Worm (Caenorhabditis elegans) whole organism, young adult: ENCODE data around the gene orc-4.

Source experiments
- B0019.2 ChIP-seq: fragments of 200-800 bp; sonication (Bioruptor generic); conservative IDR thresholded peaks from 2 replicates; pipeline ENCODE4 v1.3.6; 2022; ENCODE audit warnings: missing genetic modification reagents, missing genetic modification characterization, missing compliant biosample characterization
- B0035.1 ChIP-seq: sonication (generic microtip); optimal IDR thresholded peaks from 2 replicates; lab custom pipeline; 2016; ENCODE audit warnings: missing genetic modification characterization, mild to moderate bottlenecking, missing compliant biosample characterization, missing genotype, missing genetic modification reagents
- B0336.3 ChIP-seq: fragments of 200-800 bp; sonication (Bioruptor generic); IDR thresholded peaks from 2 replicates; pipeline ENCODE4 v1.3.6; 2022; ENCODE audit warnings: missing genetic modification characterization, missing compliant biosample characterization
- F10E7.11 ChIP-seq: sonication (generic microtip); optimal IDR thresholded peaks from 2 replicates; lab custom pipeline; 2017; ENCODE audit warnings: mild to moderate bottlenecking, missing genetic modification characterization, moderate library complexity, missing compliant biosample characterization
- F49E8.2 ChIP-seq: sonication (generic microtip); optimal IDR thresholded peaks from 3 replicates; lab custom pipeline; 2017; ENCODE audit warnings: missing genetic modification characterization, mild to moderate bottlenecking, missing compliant biosample characterization, antibody characterized with exemption, moderate library complexity; ENCODE audit not compliant: insufficient read depth
- K12H6.12 ChIP-seq: fragments of 200-800 bp; sonication (Bioruptor generic); optimal IDR thresholded peaks from 2 replicates; lab custom pipeline; 2018; ENCODE audit warnings: mild to moderate bottlenecking, missing genetic modification characterization, missing compliant biosample characterization
- T07F8.4 ChIP-seq: sonication (generic microtip); optimal IDR thresholded peaks from 2 replicates; lab custom pipeline; 2016; ENCODE audit warnings: mild to moderate bottlenecking, missing genetic modification characterization, moderate library complexity, missing compliant biosample characterization
- T26A5.8 ChIP-seq: sonication (generic microtip); optimal IDR thresholded peaks from 2 replicates; lab custom pipeline; 2016; ENCODE audit warnings: missing genetic modification characterization, missing compliant biosample characterization
- Y53G8AR.9 ChIP-seq: fragments of 200-800 bp; sonication (Bioruptor generic); conservative IDR thresholded peaks from 2 replicates; pipeline ENCODE4 v1.3.6; 2022; ENCODE audit warnings: missing genetic modification reagents, missing genetic modification characterization, missing compliant biosample characterization
- Y67H2A.10 ChIP-seq: fragments of 200-800 bp; sonication (Bioruptor generic); conservative IDR thresholded peaks from 2 replicates; pipeline ENCODE4 v1.3.6; 2022; ENCODE audit warnings: missing genetic modification reagents, missing genetic modification characterization, missing compliant biosample characterization
- Y95B8A.8 ChIP-seq: fragments of 200-800 bp; sonication (Bioruptor generic); IDR thresholded peaks from 2 replicates; pipeline ENCODE4 v1.3.6; 2022; ENCODE audit warnings: missing genetic modification reagents, missing genetic modification characterization, missing compliant biosample characterization
- akir-1 ChIP-seq: fragments of 200-800 bp; sonication (Bioruptor generic); optimal IDR thresholded peaks from 2 replicates; lab custom pipeline; 2018; ENCODE audit warnings: mild to moderate bottlenecking, missing genetic modification characterization, moderate library complexity, missing compliant biosample characterization
- ama-1 ChIP-seq, 3 experiments: fragments of 150-350 bp in 1 of 3; sonication (generic microtip) in 2 of 3; optimal IDR thresholded peaks; 2 replicates each; lab custom pipeline; 2014 to 2018; ENCODE audit warnings: missing biosample characterization in 2 of 3, missing genetic modification characterization in 2 of 3, missing genetic modification reagents in 2 of 3
- athp-1 ChIP-seq: sonication (generic microtip); optimal IDR thresholded peaks from 2 replicates; lab custom pipeline; 2017; ENCODE audit warnings: mild to moderate bottlenecking, missing genetic modification characterization, missing compliant biosample characterization
- attf-3 ChIP-seq: fragments of 200-800 bp; sonication (Bioruptor generic); conservative IDR thresholded peaks from 2 replicates; pipeline ENCODE4 v1.3.6; 2022; ENCODE audit warnings: missing genetic modification reagents, missing genetic modification characterization, missing compliant biosample characterization
- bed-1 ChIP-seq: fragments of 200-800 bp; sonication (Bioruptor generic); IDR thresholded peaks from 2 replicates; pipeline ENCODE4 v1.3.6; 2022; ENCODE audit warnings: missing genetic modification reagents, missing genetic modification characterization, missing compliant biosample characterization
- bed-2 ChIP-seq: fragments of 200-800 bp; sonication (Bioruptor generic); IDR thresholded peaks from 2 replicates; pipeline ENCODE4 v1.3.6; 2022; ENCODE audit warnings: missing genetic modification reagents, missing genetic modification characterization, missing compliant biosample characterization
- ccch-3 ChIP-seq: fragments of 200-800 bp; sonication (Bioruptor generic); optimal IDR thresholded peaks from 2 replicates; lab custom pipeline; 2018; ENCODE audit warnings: mild to moderate bottlenecking, missing genetic modification characterization, missing compliant biosample characterization
- cebp-2 ChIP-seq: fragments of 200-800 bp; sonication (Bioruptor generic); IDR thresholded peaks from 2 replicates; pipeline ENCODE4 v1.3.6; 2022; ENCODE audit warnings: missing genetic modification characterization, missing compliant biosample characterization
- ceh-100 ChIP-seq: fragments of 200-800 bp; sonication (Bioruptor generic); IDR thresholded peaks from 2 replicates; pipeline ENCODE4 v1.3.6; 2022; ENCODE audit warnings: missing genetic modification reagents, missing genetic modification characterization, missing compliant biosample characterization
- ceh-27 ChIP-seq: fragments of 200-800 bp; sonication (Bioruptor generic); optimal IDR thresholded peaks from 2 replicates; lab custom pipeline; 2018; ENCODE audit warnings: mild to moderate bottlenecking, missing genetic modification characterization, moderate library complexity, missing compliant biosample characterization
- ceh-58 ChIP-seq: fragments of 200-800 bp; sonication (Bioruptor generic); IDR thresholded peaks from 2 replicates; pipeline ENCODE4 v1.3.6; 2022; ENCODE audit warnings: missing genetic modification characterization, missing compliant biosample characterization
- dpff-1 ChIP-seq: sonication (generic microtip); optimal IDR thresholded peaks from 2 replicates; lab custom pipeline; 2017; ENCODE audit warnings: mild to moderate bottlenecking, missing genetic modification characterization, missing compliant biosample characterization
- dpl-1 ChIP-seq: fragments of 150-350 bp; optimal IDR thresholded peaks from 2 replicates; lab custom pipeline; 2014; ENCODE audit warnings: missing biosample characterization, missing genetic modification reagents, missing genetic modification characterization
- egl-44 ChIP-seq: fragments of 200-800 bp; sonication (Bioruptor generic); IDR thresholded peaks from 2 replicates; pipeline ENCODE4 v1.3.6; 2022; ENCODE audit warnings: missing genetic modification reagents, missing genetic modification characterization, missing compliant biosample characterization
- egrh-3 ChIP-seq: fragments of 200-800 bp; sonication (Bioruptor generic); IDR thresholded peaks from 2 replicates; pipeline ENCODE4 v1.3.6; 2022; ENCODE audit warnings: missing genetic modification reagents, missing genetic modification characterization, missing compliant biosample characterization
- gei-17 ChIP-seq: fragments of 200-800 bp; sonication (Bioruptor generic); optimal IDR thresholded peaks from 2 replicates; lab custom pipeline; 2018; ENCODE audit warnings: mild to moderate bottlenecking, missing genetic modification characterization, missing compliant biosample characterization
- hrde-1 ChIP-seq: sonication (generic microtip); optimal IDR thresholded peaks from 2 replicates; lab custom pipeline; 2016; ENCODE audit warnings: missing genetic modification characterization, mild to moderate bottlenecking, missing compliant biosample characterization, moderate library complexity, missing genotype, missing genetic modification reagents, borderline replicate concordance
- lin-26 ChIP-seq: fragments of 200-800 bp; sonication (Bioruptor generic); IDR thresholded peaks from 2 replicates; pipeline ENCODE4 v1.3.6; 2022; ENCODE audit warnings: missing genetic modification reagents, missing genetic modification characterization, missing compliant biosample characterization
- lin-35 ChIP-seq, 3 experiments: fragments of 150-350 bp in 2 of 3; sonication (generic microtip) in 1 of 3; optimal IDR thresholded peaks; 2 replicates each; lab custom pipeline; 2014 to 2018; ENCODE audit warnings: missing biosample characterization in 3 of 3, missing genetic modification characterization in 3 of 3, missing genetic modification reagents in 3 of 3
- lir-1 ChIP-seq: fragments of 200-800 bp; sonication (Bioruptor generic); conservative IDR thresholded peaks from 2 replicates; pipeline ENCODE4 v1.3.6; 2022; ENCODE audit warnings: missing genetic modification reagents, missing genetic modification characterization, missing compliant biosample characterization
- madf-6 ChIP-seq: fragments of 200-800 bp; sonication (Bioruptor generic); IDR thresholded peaks from 2 replicates; pipeline ENCODE4 v1.3.6; 2022; ENCODE audit warnings: missing genetic modification reagents, missing genetic modification characterization, missing compliant biosample characterization
- madf-8 ChIP-seq: fragments of 200-800 bp; sonication (Bioruptor generic); conservative IDR thresholded peaks from 2 replicates; pipeline ENCODE4 v1.3.6; 2022; ENCODE audit warnings: missing genetic modification reagents, missing genetic modification characterization, missing compliant biosample characterization
- mcd-1 ChIP-seq: fragments of 200-800 bp; sonication (Bioruptor generic); IDR thresholded peaks from 2 replicates; pipeline ENCODE4 v1.3.6; 2022; ENCODE audit warnings: missing genetic modification reagents, missing genetic modification characterization, missing compliant biosample characterization
- mes-4 ChIP-seq: sonication (generic microtip); optimal IDR thresholded peaks from 2 replicates; lab custom pipeline; 2016; ENCODE audit warnings: missing genotype, missing genetic modification characterization, missing compliant biosample characterization
- nhr-120 ChIP-seq: fragments of 200-800 bp; sonication (Bioruptor generic); IDR thresholded peaks from 2 replicates; pipeline ENCODE4 v1.3.6; 2022; ENCODE audit warnings: missing genetic modification characterization, missing compliant biosample characterization
- nhr-179 ChIP-seq: sonication (generic microtip); optimal IDR thresholded peaks from 2 replicates; lab custom pipeline; 2016; ENCODE audit warnings: mild to moderate bottlenecking, missing genetic modification characterization, missing compliant biosample characterization
- nhr-27 ChIP-seq: fragments of 200-800 bp; sonication (Bioruptor generic); optimal IDR thresholded peaks from 2 replicates; lab custom pipeline; 2018; ENCODE audit warnings: mild to moderate bottlenecking, missing genetic modification characterization, moderate library complexity, missing compliant biosample characterization
- nhr-90 ChIP-seq: sonication (generic microtip); optimal IDR thresholded peaks from 2 replicates; lab custom pipeline; 2016; ENCODE audit warnings: missing genotype, mild to moderate bottlenecking, missing genetic modification characterization, missing compliant biosample characterization
- rcor-1 ChIP-seq: fragments of 200-800 bp; sonication (Bioruptor generic); IDR thresholded peaks from 2 replicates; pipeline ENCODE4 v1.3.6; 2022; ENCODE audit warnings: missing genetic modification reagents, missing genetic modification characterization, missing compliant biosample characterization
- rec-8 ChIP-seq, 2 experiments: sonication (generic microtip); optimal IDR thresholded peaks; 2 replicates each; lab custom pipeline; 2016; ENCODE audit warnings: mild to moderate bottlenecking in 2 of 2, missing genetic modification characterization in 2 of 2, missing genetic modification reagents in 2 of 2, missing genotype in 2 of 2, missing biosample characterization in 1 of 2, missing compliant biosample characterization in 1 of 2, moderate library complexity in 1 of 2
- repo-1 ChIP-seq: sonication (generic microtip); optimal IDR thresholded peaks from 2 replicates; lab custom pipeline; 2017; ENCODE audit warnings: mild to moderate bottlenecking, missing genetic modification characterization, missing compliant biosample characterization
- sea-2 ChIP-seq: fragments of 200-800 bp; sonication (Bioruptor generic); IDR thresholded peaks from 2 replicates; pipeline ENCODE4 v1.3.6; 2022; ENCODE audit warnings: missing genetic modification characterization, missing compliant biosample characterization
- somi-1 ChIP-seq: fragments of 200-800 bp; sonication (Bioruptor generic); optimal IDR thresholded peaks from 2 replicates; lab custom pipeline; 2018; ENCODE audit warnings: mild to moderate bottlenecking, missing genetic modification characterization, missing compliant biosample characterization
- tlf-1 ChIP-seq: fragments of 200-800 bp; sonication (Bioruptor generic); optimal IDR thresholded peaks from 2 replicates; lab custom pipeline; 2018; ENCODE audit warnings: mild to moderate bottlenecking, missing genetic modification characterization, missing compliant biosample characterization
- unc-130 ChIP-seq: sonication (generic microtip); optimal IDR thresholded peaks from 2 replicates; lab custom pipeline; 2016; ENCODE audit warnings: missing genetic modification reagents, missing genetic modification characterization, missing compliant biosample characterization
- unc-62 ChIP-seq: fragments of 150-350 bp; optimal IDR thresholded peaks from 2 replicates; lab custom pipeline; 2014; ENCODE audit warnings: missing biosample characterization, missing genetic modification reagents, missing genetic modification characterization
- zim-3 ChIP-seq: sonication (generic microtip); optimal IDR thresholded peaks from 2 replicates; lab custom pipeline; 2017; ENCODE audit warnings: mild to moderate bottlenecking, missing genetic modification characterization, moderate library complexity, missing compliant biosample characterization

The orc-4 gene

ce11 chrIII:10621208-10621607, 24.8 kb upstream of the orc-4 start, which contains the start of the genes lron-10 and hpr-9 (continued):
- TF ChIP-seq zim-3 (tag; lab: Kevin White, UChicago) (peak; percentile 53), ama-1 (optimal IDR thresholded peaks at IDR 0.05; lab: Kevin White, UChicago) (no peak), ama-1 (GFP tag; optimal IDR thresholded peaks at IDR 0.05; lab: Kevin White, UChicago) (no peak), athp-1 (tag; lab: Kevin White, UChicago) (peak; percentile 80), mes-4 (tag; lab: Kevin White, UChicago) (no peak), attf-3 (GFP tag; lab: Robert Waterston, UW) (no peak), gei-17 (GFP tag; lab: Kevin White, UChicago) (no peak), nhr-120 (no peak), ccch-3 (GFP tag; lab: Kevin White, UChicago) (peak; percentile 6), rec-8 (tag; optimal IDR thresholded peaks at IDR 0.05; lab: Kevin White, UChicago) (peak; percentile 42 to 78), Y53G8AR.9 (GFP tag; lab: Robert Waterston, UW) (peak; percentile 73; the same call in 1 of the 2 replicates), repo-1 (tag; lab: Kevin White, UChicago) (peak; percentile 23), dpl-1 (GFP tag; lab: Kevin White, UChicago) (peak; percentile 17), mcd-1 (peak; percentile 82), K12H6.12 (tag; lab: Kevin White, UChicago) (peak; percentile 71), dpff-1 (no peak), madf-8 (peak; percentile 39), bed-1 (peak; percentile 86; the same call in 1 of the 2 replicates), madf-6 (GFP tag; lab: Robert Waterston, UW) (peak; percentile 78), unc-130 (peak; percentile 78), B0019.2 (GFP tag; lab: Robert Waterston, UW) (peak; percentile 66; the same call in 1 of the 2 replicates), nhr-27 (tag; lab: Kevin White, UChicago) (peak; percentile 45), F10E7.11 (tag; lab: Kevin White, UChicago) (no peak), sea-2 (0 out of 2 replicates have a peak, but pooled peaks have one; percentile 31), rcor-1 (peak; percentile 76), T07F8.4 (tag; lab: Kevin White, UChicago) (no peak), F49E8.2 (tag; lab: Kevin White, UChicago) (no peak), egrh-3 (GFP tag; lab: Robert Waterston, UW) (no peak; the same call in 1 of the 2 replicates), bed-2 (GFP tag; lab: Robert Waterston, UW) (peak; percentile 82; the same call in 1 of the 2 replicates), unc-62 (GFP tag; lab: Kevin White, UChicago) (no peak), T26A5.8 (no peak), Y95B8A.8 (peak; percentile 48; the same call in 1 of the 2 replicates), nhr-179 (tag; lab: Kevin White, UChicago) (no peak), akir-1 (GFP tag; lab: Kevin White, UChicago) (no peak), ceh-100 (GFP tag; lab: Robert Waterston, UW) (peak; percentile 23; the same call in 1 of the 2 replicates), tlf-1 (GFP tag; lab: Kevin White, UChicago) (peak; percentile 50), somi-1 (GFP tag; lab: Kevin White, UChicago) (peak; percentile 56), B0336.3 (GFP tag; lab: Robert Waterston, UW) (peak; percentile 72), lin-35 (GFP tag; optimal IDR thresholded peaks at IDR 0.05; lab: Kevin White, UChicago) (peak in 1 of 3 experiments; percentile 73), nhr-90 (tag; lab: Kevin White, UChicago) (no peak), hrde-1 (tag; lab: Kevin White, UChicago) (peak; percentile 14), ceh-58 (no peak), Y67H2A.10 (GFP tag; lab: Robert Waterston, UW) (no peak), egl-44 (GFP tag; lab: Robert Waterston, UW) (no peak), B0035.1 (tag; lab: Kevin White, UChicago) (no peak), lir-1 (GFP tag; lab: Robert Waterston, UW) (peak; percentile 84), ceh-27 (peak; percentile 77), cebp-2 (GFP tag; lab: Robert Waterston, UW) (no peak), lin-26 (GFP tag; lab: Robert Waterston, UW) (peak; percentile 53; the same call in 1 of the 2 replicates)
